Fruit fly (Drosophila melanogaster): Measurements from ENCODE around the gene kin17.

dm6 chr3L:20358212-20358611 is 1.6 kb downstream of the kin17 start, which contains the start of gene CG5665:
- TF ChIP-seq h (optimal IDR thresholded peaks at IDR 0.05) (no peak), insv (optimal IDR thresholded peaks at IDR 0.05) (no peak), psq (optimal IDR thresholded peaks at IDR 0.05) (no peak), Sin3A (optimal IDR thresholded peaks at IDR 0.05) (no peak)
